Worm (Caenorhabditis elegans) whole organism, L3 larva: ENCODE results near the gene C05C12.5.

Experiments
- R02D3.7 ChIP-seq: fragments of 150-350 bp; optimal IDR thresholded peaks from 2 replicates; lab custom pipeline; 2014; ENCODE audit warnings: missing biosample characterization, missing genetic modification characterization
- ZK546.5 ChIP-seq: sonication (generic microtip); optimal IDR thresholded peaks from 2 replicates; lab custom pipeline; 2017; ENCODE audit warnings: missing biosample characterization, missing genetic modification characterization
- aly-2 ChIP-seq: fragments of 150-350 bp; optimal IDR thresholded peaks from 2 replicates; lab custom pipeline; 2014; ENCODE audit warnings: missing biosample characterization, missing genetic modification characterization
- ama-1 ChIP-seq: fragments of 150-350 bp; optimal IDR thresholded peaks from 2 replicates; lab custom pipeline; 2018
- ceh-16 ChIP-seq: sonication (generic microtip); optimal IDR thresholded peaks from 2 replicates; lab custom pipeline; 2017; ENCODE audit warnings: missing biosample characterization, missing genetic modification characterization
- ceh-28 ChIP-seq: fragments of 150-350 bp; optimal IDR thresholded peaks from 2 replicates; lab custom pipeline; 2014; ENCODE audit warnings: missing biosample characterization, missing genetic modification reagents, missing genetic modification characterization
- ceh-82 ChIP-seq: fragments of 150-350 bp; optimal IDR thresholded peaks from 2 replicates; lab custom pipeline; 2014; ENCODE audit warnings: missing biosample characterization, missing genetic modification characterization
- ceh-9 ChIP-seq: sonication (generic microtip); optimal IDR thresholded peaks from 2 replicates; lab custom pipeline; 2018; ENCODE audit warnings: missing biosample characterization, missing genetic modification characterization
- daf-12 ChIP-seq: fragments of 150-350 bp; optimal IDR thresholded peaks from 2 replicates; lab custom pipeline; 2014; ENCODE audit warnings: missing biosample characterization, missing genetic modification reagents, missing genetic modification characterization
- egl-27 ChIP-seq: sonication (generic microtip); optimal IDR thresholded peaks from 4 replicates; lab custom pipeline; 2017; ENCODE audit warnings: missing biosample characterization, missing genetic modification reagents, missing genetic modification characterization
- egl-5 ChIP-seq: fragments of 150-350 bp; optimal IDR thresholded peaks from 2 replicates; lab custom pipeline; 2017; ENCODE audit warnings: missing biosample characterization, missing genetic modification reagents, missing genetic modification characterization, inconsistent platforms
- elt-1 ChIP-seq: fragments of 150-350 bp; optimal IDR thresholded peaks from 2 replicates; lab custom pipeline; 2014; ENCODE audit warnings: missing biosample characterization, missing genetic modification characterization
- elt-2 ChIP-seq: sonication (generic microtip); optimal IDR thresholded peaks from 2 replicates; lab custom pipeline; 2016; ENCODE audit warnings: missing genetic modification reagents, mild to moderate bottlenecking, missing genetic modification characterization, missing compliant biosample characterization
- elt-3 ChIP-seq, 3 experiments: fragments of 150-350 bp in 1 of 3; sonication (generic microtip) in 2 of 3; optimal IDR thresholded peaks; 2 replicates in 2 of 3; 4 replicates in 1 of 3; lab custom pipeline; 2014 to 2017; ENCODE audit warnings: missing biosample characterization in 3 of 3, missing genetic modification characterization in 3 of 3
- eor-1 ChIP-seq, 2 experiments: fragments of 150-350 bp; optimal IDR thresholded peaks; 2 replicates each; lab custom pipeline; 2014 to 2018; ENCODE audit warnings: missing biosample characterization in 2 of 2, missing genetic modification characterization in 2 of 2
- fkh-10 ChIP-seq: sonication (generic microtip); optimal IDR thresholded peaks from 2 replicates; lab custom pipeline; 2017; ENCODE audit warnings: missing biosample characterization, missing genetic modification reagents, missing genetic modification characterization
- fkh-2 ChIP-seq: fragments of 150-350 bp; optimal IDR thresholded peaks from 2 replicates; lab custom pipeline; 2014; ENCODE audit warnings: missing biosample characterization, missing genetic modification reagents, missing genetic modification characterization
- hmg-11 ChIP-seq: sonication (generic microtip); optimal IDR thresholded peaks from 2 replicates; lab custom pipeline; 2016; ENCODE audit warnings: missing genetic modification characterization, missing compliant biosample characterization
- jun-1 ChIP-seq: fragments of 150-350 bp; optimal IDR thresholded peaks from 2 replicates; lab custom pipeline; 2014; ENCODE audit warnings: missing biosample characterization, missing genetic modification reagents, missing genetic modification characterization
- lin-15B ChIP-seq: fragments of 150-350 bp; optimal IDR thresholded peaks from 2 replicates; lab custom pipeline; 2014; ENCODE audit warnings: missing biosample characterization, missing genetic modification characterization
- lin-39 ChIP-seq: fragments of 150-350 bp; optimal IDR thresholded peaks from 2 replicates; lab custom pipeline; 2018; ENCODE audit warnings: missing biosample characterization, missing genetic modification reagents, missing genetic modification characterization
- lsy-12 ChIP-seq: sonication (generic microtip); optimal IDR thresholded peaks from 2 replicates; lab custom pipeline; 2016; ENCODE audit warnings: mild to moderate bottlenecking, missing genetic modification characterization, missing compliant biosample characterization
- mml-1 ChIP-seq: fragments of 150-350 bp; sonication (generic microtip); optimal IDR thresholded peaks from 3 replicates; lab custom pipeline; 2014; ENCODE audit warnings: missing biosample characterization, missing genetic modification characterization
- nfya-1 ChIP-seq: sonication (generic microtip); optimal IDR thresholded peaks from 2 replicates; lab custom pipeline; 2017; ENCODE audit warnings: missing genetic modification characterization, mild to moderate bottlenecking, missing compliant biosample characterization, antibody characterized with exemption, moderate library complexity; ENCODE audit not compliant: insufficient read depth
- nhr-11 ChIP-seq: fragments of 150-350 bp; optimal IDR thresholded peaks from 2 replicates; lab custom pipeline; 2014; ENCODE audit warnings: missing biosample characterization, missing genetic modification characterization
- nhr-12 ChIP-seq: fragments of 150-350 bp; optimal IDR thresholded peaks from 2 replicates; lab custom pipeline; 2014; ENCODE audit warnings: missing biosample characterization, missing genetic modification characterization
- nhr-23 ChIP-seq: fragments of 150-350 bp; optimal IDR thresholded peaks from 2 replicates; lab custom pipeline; 2014; ENCODE audit warnings: missing biosample characterization, missing genetic modification reagents, missing genetic modification characterization
- nhr-237 ChIP-seq: fragments of 150-350 bp; optimal IDR thresholded peaks from 2 replicates; lab custom pipeline; 2014; ENCODE audit warnings: missing biosample characterization, missing genetic modification characterization
- nhr-25 ChIP-seq: sonication (generic microtip); optimal IDR thresholded peaks from 2 replicates; lab custom pipeline; 2017; ENCODE audit warnings: missing biosample characterization, missing genetic modification characterization
- nhr-43 ChIP-seq: sonication (generic microtip); optimal IDR thresholded peaks from 2 replicates; lab custom pipeline; 2016; ENCODE audit warnings: mild to moderate bottlenecking, missing genetic modification characterization, missing compliant biosample characterization; ENCODE audit not compliant: poor library complexity, severe bottlenecking
- nhr-67 ChIP-seq: fragments of 150-350 bp; optimal IDR thresholded peaks from 2 replicates; lab custom pipeline; 2014; ENCODE audit warnings: missing biosample characterization, missing genetic modification characterization
- nhr-76 ChIP-seq: fragments of 150-350 bp; sonication (generic microtip); optimal IDR thresholded peaks from 5 replicates; lab custom pipeline; 2014; ENCODE audit warnings: missing biosample characterization, missing genetic modification characterization
- nhr-77 ChIP-seq: fragments of 150-350 bp; optimal IDR thresholded peaks from 2 replicates; lab custom pipeline; 2014; ENCODE audit warnings: missing biosample characterization, missing genetic modification characterization
- pha-4 ChIP-seq: fragments of 150-350 bp; optimal IDR thresholded peaks from 2 replicates; lab custom pipeline; 2014; ENCODE audit warnings: missing biosample characterization, missing genetic modification reagents, missing genetic modification characterization
- pqm-1 ChIP-seq: fragments of 150-350 bp; optimal IDR thresholded peaks from 2 replicates; lab custom pipeline; 2017; ENCODE audit warnings: missing biosample characterization, missing genetic modification characterization, inconsistent platforms
- sea-2 ChIP-seq: fragments of 150-350 bp; sonication (generic microtip); optimal IDR thresholded peaks from 4 replicates; lab custom pipeline; 2014; ENCODE audit warnings: missing biosample characterization, missing genetic modification reagents, missing genetic modification characterization
- skn-1 ChIP-seq: fragments of 150-350 bp; optimal IDR thresholded peaks from 2 replicates; lab custom pipeline; 2014; ENCODE audit warnings: missing biosample characterization, missing genetic modification characterization
- snpc-4 ChIP-seq: fragments of 150-350 bp; optimal IDR thresholded peaks from 2 replicates; lab custom pipeline; 2014; ENCODE audit warnings: missing biosample characterization, missing genetic modification characterization
- tbx-2 ChIP-seq: sonication (generic microtip); optimal IDR thresholded peaks from 2 replicates; lab custom pipeline; 2016; ENCODE audit warnings: mild to moderate bottlenecking, missing genetic modification characterization, missing compliant biosample characterization
- unc-39 ChIP-seq: sonication (generic microtip); optimal IDR thresholded peaks from 4 replicates; lab custom pipeline; 2017; ENCODE audit warnings: missing biosample characterization, missing genetic modification characterization
- unc-62 ChIP-seq: fragments of 150-350 bp; sonication (generic microtip); optimal IDR thresholded peaks from 4 replicates; lab custom pipeline; 2014; ENCODE audit warnings: missing biosample characterization, missing genetic modification reagents, missing genetic modification characterization
- zag-1 ChIP-seq: fragments of 150-350 bp; optimal IDR thresholded peaks from 2 replicates; lab custom pipeline; 2014; ENCODE audit warnings: missing biosample characterization, missing genetic modification characterization
- ztf-11 ChIP-seq: fragments of 150-350 bp; optimal IDR thresholded peaks from 2 replicates; lab custom pipeline; 2014; ENCODE audit warnings: missing biosample characterization, missing genetic modification characterization
- ztf-4 ChIP-seq: fragments of 150-350 bp; optimal IDR thresholded peaks from 2 replicates; lab custom pipeline; 2014; ENCODE audit warnings: missing biosample characterization, missing genetic modification characterization

C05C12.5 gene

ce11 chrIV:11298154-11299086 is 37.4 kb upstream of the C05C12.5 start, which contains the start of the genes B0035.15 and dnj-1:
B0035.15 (minus strand) TSS chrIV:11298252.
dnj-1 (plus strand) TSS chrIV:11299036.
- TF ChIP-seq eor-1 (tag; optimal IDR thresholded peaks at IDR 0.05; lab: Kevin White, UChicago) (no peak), ama-1 (lab: Kevin White, UChicago) (no peak), mml-1 (tag; lab: Kevin White, UChicago) (no peak), jun-1 (no peak), ZK546.5 (tag; lab: Kevin White, UChicago) (no peak), unc-62 (GFP tag; lab: Kevin White, UChicago) (no peak), zag-1 (tag; lab: Kevin White, UChicago) (no peak), nhr-76 (no peak), daf-12 (tag; lab: Kevin White, UChicago) (no peak), R02D3.7 (tag; lab: Kevin White, UChicago) (no peak), pqm-1 (no peak), skn-1 (tag; lab: Kevin White, UChicago) (no peak), aly-2 (no peak), nhr-25 (tag; lab: Kevin White, UChicago) (no peak), tbx-2 (no peak), elt-1 (no peak), nhr-43 (no peak), nhr-67 (no peak), lsy-12 (tag; lab: Kevin White, UChicago) (no peak), nhr-11 (no peak), ztf-11 (tag; lab: Kevin White, UChicago) (no peak), nhr-12 (no peak), unc-39 (no peak), nfya-1 (peak; percentile 74), lin-15B (tag; lab: Kevin White, UChicago) (peak; percentile 73), ceh-9 (no peak), elt-3 (tag; optimal IDR thresholded peaks at IDR 0.05; lab: Kevin White, UChicago) (no peak), fkh-2 (tag; lab: Kevin White, UChicago) (no peak), elt-2 (tag; lab: Kevin White, UChicago) (peak; percentile 7), nhr-77 (tag; lab: Kevin White, UChicago) (no peak), pha-4 (tag; lab: Kevin White, UChicago) (peak; percentile 63), ceh-28 (peak; percentile 57), nhr-237 (tag; lab: Kevin White, UChicago) (no peak), ceh-16 (tag; lab: Kevin White, UChicago) (no peak), ztf-4 (no peak), egl-27 (tag; lab: Kevin White, UChicago) (no peak), egl-5 (tag; lab: Kevin White, UChicago) (peak; percentile 6), hmg-11 (tag; lab: Kevin White, UChicago) (peak; percentile 57), lin-39 (peak; percentile 27), sea-2 (GFP tag; lab: Kevin White, UChicago) (no peak), nhr-23 (peak; percentile 0), fkh-10 (GFP tag; lab: Kevin White, UChicago) (no peak), snpc-4 (tag; lab: Kevin White, UChicago) (peak; percentile 33), ceh-82 (tag; lab: Kevin White, UChicago) (no peak)

ce11 chrIV:11296787-11297186 is 35.8 kb upstream of the C05C12.5 start, which contains the start of gene mttu-1:
mttu-1 (minus strand) TSS chrIV:11296887.
- TF ChIP-seq ZK546.5 (tag; lab: Kevin White, UChicago) (no peak), nhr-12 (no peak), ceh-16 (tag; lab: Kevin White, UChicago) (no peak), aly-2 (no peak), pha-4 (tag; lab: Kevin White, UChicago) (no peak), unc-62 (GFP tag; lab: Kevin White, UChicago) (no peak), nhr-23 (no peak), mml-1 (tag; lab: Kevin White, UChicago) (no peak), nhr-76 (no peak), sea-2 (GFP tag; lab: Kevin White, UChicago) (no peak)
